Fruit fly (Drosophila melanogaster) whole organism, wandering third instar larva: ENCODE measurements around the gene CG16717.

Experiments
- CG32264 ChIP-seq: fragments of 200-800 bp; sonication (Bioruptor generic); optimal IDR thresholded peaks from 2 replicates; lab custom pipeline; 2016; ENCODE audit warnings: missing biosample characterization, missing genetic modification characterization
- GATAd ChIP-seq: sonication (Bioruptor generic); optimal IDR thresholded peaks from 2 replicates; lab custom pipeline; 2016; ENCODE audit warnings: missing biosample characterization, missing genetic modification characterization
- HLH106 ChIP-seq: fragments of 200-800 bp; optimal IDR thresholded peaks from 3 replicates; lab custom pipeline; 2019; ENCODE audit warnings: missing biosample characterization, mild to moderate bottlenecking, missing genetic modification characterization, moderate library complexity
- OdsH ChIP-seq: fragments of 200-800 bp; sonication (Bioruptor generic); optimal IDR thresholded peaks from 2 replicates; lab custom pipeline; 2016; ENCODE audit warnings: missing biosample characterization, mild to moderate bottlenecking, missing genetic modification characterization
- Sp1 ChIP-seq: fragments of 200-800 bp; sonication (Bioruptor generic); optimal IDR thresholded peaks from 3 replicates; lab custom pipeline; 2019; ENCODE audit warnings: missing biosample characterization, mild to moderate bottlenecking, missing genetic modification characterization, moderate library complexity
- brk ChIP-seq: fragments of 200-800 bp; sonication (Bioruptor generic); optimal IDR thresholded peaks from 2 replicates; lab custom pipeline; 2016; ENCODE audit warnings: missing biosample characterization, mild to moderate bottlenecking, missing genetic modification characterization
- dmrt93B ChIP-seq: fragments of 200-800 bp; sonication (Bioruptor generic); optimal IDR thresholded peaks from 2 replicates; lab custom pipeline; 2018; ENCODE audit warnings: missing biosample characterization, mild to moderate bottlenecking, missing genetic modification characterization
- lola ChIP-seq: fragments of >200 bp; optimal IDR thresholded peaks from 2 replicates; lab custom pipeline; 2017; ENCODE audit warnings: missing biosample characterization, missing genetic modification characterization

DNA sequence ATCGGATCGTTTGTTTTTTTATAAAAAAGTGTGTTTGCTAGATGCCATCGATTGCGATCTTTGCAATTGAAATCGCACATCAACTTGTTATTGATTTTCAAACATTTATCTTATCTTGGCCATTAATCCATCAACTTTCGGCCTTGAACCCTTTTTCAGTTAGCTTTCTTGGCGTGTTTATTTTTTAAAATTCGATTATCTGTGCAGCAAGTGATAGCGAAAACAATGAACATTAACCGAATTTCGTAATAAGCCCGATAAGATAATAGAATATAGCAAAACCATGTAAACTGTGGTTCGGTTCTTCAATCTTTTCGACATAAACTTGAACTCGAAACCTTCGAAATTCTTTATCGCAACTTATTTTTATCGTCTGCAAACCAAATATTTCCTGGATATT is 4.7 kb upstream of the CG16717 start:
- TF ChIP-seq dmrt93B (GFP tag; lab: Kevin White, UChicago) (no peak), lola (GFP tag; lab: Kevin White, UChicago) (no peak), brk (GFP tag; lab: Kevin White, UChicago) (no peak), HLH106 (tag; lab: Kevin White, UChicago) (no peak), Sp1 (GFP tag; lab: Kevin White, UChicago) (no peak), CG32264 (GFP tag; lab: Kevin White, UChicago) (no peak), OdsH (no peak), GATAd (no peak)
